Fruit fly (Drosophila melanogaster) whole organism, embryonic: ENCODE data around the gene ND-B17.2.

Experiments
- Ada2b ChIP-seq: fragments of 200-800 bp; sonication (Bioruptor generic); IDR thresholded peaks from 2 replicates; pipeline ENCODE4 v1.3.6; 2022; ENCODE audit warnings: missing biosample characterization, missing genetic modification characterization
- Adf1 ChIP-seq: fragments of 200-800 bp; sonication (Bioruptor generic); IDR thresholded peaks from 2 replicates; pipeline ENCODE4 v1.3.6; 2022; ENCODE audit warnings: missing biosample characterization, missing genetic modification characterization
- Atf6 ChIP-seq: fragments of 200-800 bp; sonication (Bioruptor generic); IDR thresholded peaks from 2 replicates; pipeline ENCODE4 v1.3.6; 2022; ENCODE audit warnings: missing biosample characterization, missing genetic modification characterization
- CG10147 ChIP-seq: fragments of 200-800 bp; sonication (Bioruptor generic); optimal IDR thresholded peaks from 2 replicates; lab custom pipeline; 2019; ENCODE audit warnings: missing biosample characterization, mild to moderate bottlenecking, missing genetic modification characterization, moderate library complexity
- CG1024 ChIP-seq: fragments of 200-800 bp; sonication (Bioruptor generic); IDR thresholded peaks from 2 replicates; pipeline ENCODE4 v1.3.6; 2022; ENCODE audit warnings: missing biosample characterization, missing genetic modification characterization
- CG11398 ChIP-seq: fragments of 200-800 bp; sonication (Bioruptor generic); optimal IDR thresholded peaks from 2 replicates; lab custom pipeline; 2016; ENCODE audit warnings: missing biosample characterization, missing genetic modification characterization
- CG12071 ChIP-seq: fragments of 200-800 bp; sonication (Bioruptor generic); optimal IDR thresholded peaks from 3 replicates; lab custom pipeline; 2018; ENCODE audit warnings: missing biosample characterization, mild to moderate bottlenecking, missing genetic modification characterization
- CG12236 ChIP-seq: fragments of 200-800 bp; sonication (Bioruptor generic); optimal IDR thresholded peaks from 2 replicates; lab custom pipeline; 2016; ENCODE audit warnings: missing biosample characterization, missing genetic modification characterization
- CG13123 ChIP-seq: fragments of 200-800 bp; sonication (Bioruptor generic); optimal IDR thresholded peaks from 2 replicates; lab custom pipeline; 2016; ENCODE audit warnings: missing biosample characterization, missing genetic modification characterization
- CG13424 ChIP-seq: fragments of 200-800 bp; sonication (Bioruptor generic); optimal IDR thresholded peaks from 2 replicates; lab custom pipeline; 2019; ENCODE audit warnings: missing biosample characterization, mild to moderate bottlenecking, missing genetic modification characterization, moderate library complexity
- CG13894 ChIP-seq: fragments of 200-800 bp; sonication (Bioruptor generic); optimal IDR thresholded peaks from 3 replicates; lab custom pipeline; 2018; ENCODE audit warnings: missing biosample characterization, mild to moderate bottlenecking, missing genetic modification characterization, moderate library complexity
- CG14860 ChIP-seq: fragments of 200-800 bp; sonication (Bioruptor generic); IDR thresholded peaks from 3 replicates; pipeline ENCODE4 v1.3.6; 2022; ENCODE audit warnings: missing biosample characterization, missing genetic modification characterization; ENCODE audit not compliant: partially characterized antibody
- CG14965 ChIP-seq: fragments of 200-800 bp; sonication (Bioruptor generic); optimal IDR thresholded peaks from 2 replicates; lab custom pipeline; 2016; ENCODE audit warnings: missing biosample characterization, missing genetic modification characterization, borderline replicate concordance
- CG1529 ChIP-seq: fragments of 200-800 bp; sonication (Bioruptor generic); optimal IDR thresholded peaks from 3 replicates; lab custom pipeline; 2018; ENCODE audit warnings: missing biosample characterization, missing genetic modification characterization
- CG31441 ChIP-seq: fragments of 200-800 bp; sonication (Bioruptor generic); IDR thresholded peaks from 2 replicates; pipeline ENCODE4 v1.3.6; 2022; ENCODE audit warnings: missing biosample characterization, missing genetic modification characterization
- CG32772 ChIP-seq: fragments of 200-800 bp; sonication (Bioruptor generic); IDR thresholded peaks from 2 replicates; pipeline ENCODE4 v1.3.6; 2022; ENCODE audit warnings: missing biosample characterization, missing genetic modification characterization
- CG33213 ChIP-seq: fragments of 200-800 bp; sonication (Bioruptor generic); optimal IDR thresholded peaks from 3 replicates; lab custom pipeline; 2016; ENCODE audit warnings: missing biosample characterization, missing genetic modification characterization
- CG34422 ChIP-seq: fragments of 200-800 bp; sonication (Bioruptor generic); IDR thresholded peaks from 3 replicates; pipeline ENCODE4 v1.3.6; 2022; ENCODE audit warnings: missing biosample characterization, missing genetic modification characterization
- CG4282 ChIP-seq: fragments of 200-800 bp; sonication (Bioruptor generic); optimal IDR thresholded peaks from 2 replicates; lab custom pipeline; 2016; ENCODE audit warnings: missing biosample characterization, missing genetic modification characterization
- CG43689 ChIP-seq: fragments of 200-800 bp; sonication (Bioruptor generic); IDR thresholded peaks from 2 replicates; pipeline ENCODE4 v1.3.6; 2022; ENCODE audit warnings: missing biosample characterization, missing genetic modification characterization
- CG4707 ChIP-seq: fragments of 200-800 bp; sonication (Bioruptor generic); optimal IDR thresholded peaks from 2 replicates; lab custom pipeline; 2018; ENCODE audit warnings: missing biosample characterization, mild to moderate bottlenecking, missing genetic modification characterization, moderate library complexity
- CG4730 ChIP-seq: fragments of 200-800 bp; sonication (Bioruptor generic); IDR thresholded peaks from 2 replicates; pipeline ENCODE4 v1.3.6; 2022; ENCODE audit warnings: missing biosample characterization, missing genetic modification characterization
- CG7271 ChIP-seq: fragments of 200-800 bp; sonication (Bioruptor generic); optimal IDR thresholded peaks from 2 replicates; lab custom pipeline; 2018; ENCODE audit warnings: missing biosample characterization, mild to moderate bottlenecking, missing genetic modification characterization, moderate library complexity
- CG7786 ChIP-seq: fragments of 200-800 bp; sonication (Bioruptor generic); optimal IDR thresholded peaks from 2 replicates; lab custom pipeline; 2016; ENCODE audit warnings: missing biosample characterization, missing genetic modification characterization
- CG8388 ChIP-seq: fragments of 200-800 bp; sonication (Bioruptor generic); optimal IDR thresholded peaks from 2 replicates; lab custom pipeline; 2019; ENCODE audit warnings: missing biosample characterization, mild to moderate bottlenecking, missing genetic modification characterization, moderate library complexity
- CG9609 ChIP-seq: fragments of 200-800 bp; sonication (Bioruptor generic); optimal IDR thresholded peaks from 3 replicates; lab custom pipeline; 2016; ENCODE audit warnings: missing biosample characterization, missing genetic modification characterization
- Dek ChIP-seq: fragments of 200-800 bp; sonication (Bioruptor generic); optimal IDR thresholded peaks from 3 replicates; lab custom pipeline; 2019; ENCODE audit warnings: missing biosample characterization, mild to moderate bottlenecking, missing genetic modification characterization, moderate library complexity
- Hand ChIP-seq: fragments of 200-800 bp; sonication (Bioruptor generic); optimal IDR thresholded peaks from 2 replicates; lab custom pipeline; 2017; ENCODE audit warnings: mild to moderate bottlenecking, missing biosample characterization, missing genetic modification reagents, missing genetic modification characterization
- Hr39 ChIP-seq: fragments of >200 bp; optimal IDR thresholded peaks from 2 replicates; lab custom pipeline; 2017
- Hsf ChIP-seq: fragments of 200-800 bp; sonication (Bioruptor generic); optimal IDR thresholded peaks from 3 replicates; lab custom pipeline; 2016; ENCODE audit warnings: missing biosample characterization, missing genetic modification characterization
- MBD-R2 ChIP-seq: fragments of 200-800 bp; sonication (Bioruptor generic); IDR thresholded peaks from 2 replicates; pipeline ENCODE4 v1.3.6; 2022; ENCODE audit warnings: missing biosample characterization, missing genetic modification characterization
- Max ChIP-seq: fragments of 200-800 bp; sonication (Bioruptor generic); optimal IDR thresholded peaks from 2 replicates; lab custom pipeline; 2016; ENCODE audit warnings: missing biosample characterization, mild to moderate bottlenecking, missing genetic modification characterization
- Oaz ChIP-seq: fragments of 200-800 bp; sonication (Bioruptor generic); IDR thresholded peaks from 2 replicates; pipeline ENCODE4 v1.3.6; 2022; ENCODE audit warnings: missing biosample characterization, missing genetic modification characterization
- Sin3A ChIP-seq: fragments of >200 bp; optimal IDR thresholded peaks from 2 replicates; lab custom pipeline; 2018
- Sox102F ChIP-seq: fragments of 200-800 bp; sonication (Bioruptor generic); optimal IDR thresholded peaks from 2 replicates; lab custom pipeline; 2018; ENCODE audit warnings: missing biosample characterization, mild to moderate bottlenecking, missing genetic modification characterization, moderate library complexity
- Usf ChIP-seq: fragments of 200-800 bp; sonication (Bioruptor generic); optimal IDR thresholded peaks from 2 replicates; lab custom pipeline; 2017; ENCODE audit warnings: missing genotype, missing biosample characterization, missing genetic modification characterization
- Vsx1 ChIP-seq: fragments of 200-800 bp; sonication (Bioruptor generic); optimal IDR thresholded peaks from 2 replicates; lab custom pipeline; 2017; ENCODE audit warnings: missing biosample characterization, mild to moderate bottlenecking, missing genetic modification characterization, missing genetic modification reagents
- az2 ChIP-seq: fragments of 200-800 bp; sonication (Bioruptor generic); optimal IDR thresholded peaks from 3 replicates; lab custom pipeline; 2016; ENCODE audit warnings: missing biosample characterization, missing genetic modification characterization
- chif ChIP-seq, 2 experiments: fragments of 200-800 bp; sonication (Bioruptor generic); optimal IDR thresholded peaks; 3 replicates each; lab custom pipeline; 2016; ENCODE audit warnings: missing biosample characterization in 2 of 2, missing genetic modification characterization in 2 of 2
- ci ChIP-seq: fragments of 200-800 bp; sonication (Bioruptor generic); IDR thresholded peaks from 3 replicates; pipeline ENCODE4 v1.3.6; 2022; ENCODE audit warnings: missing biosample characterization, missing genetic modification characterization
- emc ChIP-seq: fragments of 200-800 bp; sonication (Bioruptor generic); optimal IDR thresholded peaks from 2 replicates; lab custom pipeline; 2016; ENCODE audit warnings: missing biosample characterization, missing genetic modification characterization
- gsb ChIP-seq: fragments of 200-800 bp; sonication (Bioruptor generic); IDR thresholded peaks from 2 replicates; pipeline ENCODE4 v1.3.6; 2022; ENCODE audit warnings: missing biosample characterization, missing genetic modification characterization
- gt ChIP-seq: fragments of 200-800 bp; sonication (Bioruptor generic); IDR thresholded peaks from 2 replicates; pipeline ENCODE4 v1.3.6; 2022; ENCODE audit warnings: missing biosample characterization, missing genetic modification characterization
- lmd ChIP-seq: fragments of 200-800 bp; sonication (Bioruptor generic); IDR thresholded peaks from 2 replicates; pipeline ENCODE4 v1.3.6; 2022; ENCODE audit warnings: missing biosample characterization, missing genetic modification characterization
- maf-S ChIP-seq: fragments of 200-800 bp; sonication (Bioruptor generic); optimal IDR thresholded peaks from 2 replicates; lab custom pipeline; 2016; ENCODE audit warnings: missing biosample characterization, missing genetic modification characterization
- pb ChIP-seq: fragments of 200-800 bp; sonication (Bioruptor generic); optimal IDR thresholded peaks from 3 replicates; lab custom pipeline; 2016; ENCODE audit warnings: missing biosample characterization, missing genetic modification characterization
- ranshi ChIP-seq: fragments of 200-800 bp; sonication (Bioruptor generic); IDR thresholded peaks from 2 replicates; pipeline ENCODE4 v1.3.6; 2022; ENCODE audit warnings: missing biosample characterization, missing genetic modification characterization
- repo ChIP-seq: fragments of 200-800 bp; sonication (Bioruptor generic); optimal IDR thresholded peaks from 2 replicates; lab custom pipeline; 2016; ENCODE audit warnings: missing biosample characterization, missing genetic modification characterization
- run ChIP-seq: fragments of 200-800 bp; sonication (Bioruptor generic); optimal IDR thresholded peaks from 3 replicates; lab custom pipeline; 2018; ENCODE audit warnings: missing biosample characterization, mild to moderate bottlenecking, missing genetic modification characterization
- sd ChIP-seq: fragments of 200-800 bp; sonication (Bioruptor generic); optimal IDR thresholded peaks from 3 replicates; lab custom pipeline; 2018; ENCODE audit warnings: missing biosample characterization, mild to moderate bottlenecking, missing genetic modification characterization, moderate library complexity
- so ChIP-seq: fragments of 200-800 bp; sonication (Bioruptor generic); IDR thresholded peaks from 3 replicates; pipeline ENCODE4 v1.3.6; 2022; ENCODE audit warnings: missing biosample characterization, missing genetic modification characterization
- vfl ChIP-seq: fragments of 200-800 bp; sonication (Bioruptor generic); optimal IDR thresholded peaks from 2 replicates; lab custom pipeline; 2016; ENCODE audit warnings: missing biosample characterization, missing genetic modification characterization
- zf30C ChIP-seq: fragments of 200-800 bp; sonication (Bioruptor generic); optimal IDR thresholded peaks from 3 replicates; lab custom pipeline; 2018; ENCODE audit warnings: missing biosample characterization, mild to moderate bottlenecking, missing genetic modification characterization
- zfh1 ChIP-seq: fragments of 200-800 bp; sonication (Bioruptor generic); IDR thresholded peaks from 3 replicates; pipeline ENCODE4 v1.3.6; 2022; ENCODE audit warnings: missing biosample characterization, missing genetic modification characterization

The ND-B17.2 gene

dm6 chr2L:2542491-2542890, 37.5 kb downstream of the ND-B17.2 start (continued):
- TF ChIP-seq Ada2b (GFP tag; lab: Robert Waterston, UW), result 0 out of 2 replicates have a peak, but pooled peaks have one; percentile 34
- TF ChIP-seq ranshi (GFP tag; lab: Robert Waterston, UW), result no peak
- no peak for TF ChIP-seq CG7271 (tag; lab: Kevin White, UChicago)
- no peak for TF ChIP-seq az2 (GFP tag; lab: Kevin White, UChicago)
- TF ChIP-seq CG14860 (GFP tag; lab: Robert Waterston, UW), result no peak
- TF ChIP-seq chif (GFP tag; optimal IDR thresholded peaks at IDR 0.05; lab: Kevin White, UChicago), result no peak
- no peak for TF ChIP-seq CG4707 (GFP tag; lab: Kevin White, UChicago)
- TF ChIP-seq CG12071, result no peak
- peak; percentile 7 for TF ChIP-seq Hand (GFP tag; lab: Kevin White, UChicago)
- TF ChIP-seq gsb, result no peak
- TF ChIP-seq Usf (GFP tag; lab: Kevin White, UChicago), result no peak
- peak; percentile 39; the same call in 1 of the 2 replicates for TF ChIP-seq lmd (GFP tag; lab: Robert Waterston, UW)
- TF ChIP-seq CG8388 (GFP tag; lab: Kevin White, UChicago), result no peak
- TF ChIP-seq MBD-R2 (GFP tag; lab: Robert Waterston, UW), result no peak
- TF ChIP-seq CG4730 (GFP tag; lab: Robert Waterston, UW), result no peak
- no peak for TF ChIP-seq CG13123 (GFP tag; lab: Kevin White, UChicago)
- no peak for TF ChIP-seq sd (tag; lab: Kevin White, UChicago)
- no peak for TF ChIP-seq CG7786 (GFP tag; lab: Kevin White, UChicago)
- peak; percentile 7 for TF ChIP-seq CG10147 (GFP tag; lab: Kevin White, UChicago)
- peak; percentile 24 for TF ChIP-seq Sox102F
- peak; percentile 26 for TF ChIP-seq CG13424 (tag; lab: Kevin White, UChicago)
- no peak for TF ChIP-seq so (GFP tag; lab: Robert Waterston, UW)
- TF ChIP-seq gt, result no peak
- TF ChIP-seq Hsf (GFP tag; lab: Kevin White, UChicago), result no peak
- TF ChIP-seq CG33213 (GFP tag; lab: Kevin White, UChicago), result no peak
- no peak for TF ChIP-seq vfl
- TF ChIP-seq Sin3A (lab: Kevin White, UChicago), result no peak
- no peak for TF ChIP-seq Adf1
- no peak for TF ChIP-seq CG11398 (GFP tag; lab: Kevin White, UChicago)
- TF ChIP-seq CG31441 (GFP tag; lab: Robert Waterston, UW), result 0 out of 2 replicates have a peak, but pooled peaks have one; percentile 24
- no peak for TF ChIP-seq CG9609 (GFP tag; lab: Kevin White, UChicago)
- no peak for TF ChIP-seq Dek (tag; lab: Kevin White, UChicago)
- no peak for TF ChIP-seq run
- TF ChIP-seq CG4282 (GFP tag; lab: Kevin White, UChicago), result no peak
- no peak for TF ChIP-seq emc (GFP tag; lab: Kevin White, UChicago)
- TF ChIP-seq Hr39 (lab: Kevin White, UChicago), result no peak
- TF ChIP-seq CG14965 (GFP tag; lab: Kevin White, UChicago), result no peak
- no peak for TF ChIP-seq CG32772 (GFP tag; lab: Robert Waterston, UW)
- no peak for TF ChIP-seq CG1529 (GFP tag; lab: Kevin White, UChicago)
- TF ChIP-seq pb, result no peak
- TF ChIP-seq ci (GFP tag; lab: Robert Waterston, UW), result no peak
- TF ChIP-seq CG34422 (GFP tag; lab: Robert Waterston, UW), result 0 out of 3 replicates have a peak, but pooled peaks have one; percentile 15
- TF ChIP-seq CG12236, result no peak
- no peak for TF ChIP-seq Vsx1 (GFP tag; lab: Kevin White, UChicago)
- TF ChIP-seq maf-S (GFP tag; lab: Kevin White, UChicago), result no peak
- no peak for TF ChIP-seq Max (GFP tag; lab: Kevin White, UChicago)
- no peak for TF ChIP-seq repo
- peak; percentile 12 for TF ChIP-seq CG13894 (tag; lab: Kevin White, UChicago)
- no peak for TF ChIP-seq Atf6 (GFP tag; lab: Robert Waterston, UW)
- no peak for TF ChIP-seq CG43689 (GFP tag; lab: Robert Waterston, UW)
- TF ChIP-seq zfh1 (GFP tag; lab: Robert Waterston, UW), result no peak
- no peak for TF ChIP-seq zf30C (GFP tag; lab: Kevin White, UChicago)
- TF ChIP-seq Oaz, result no peak
- no peak for TF ChIP-seq CG1024 (GFP tag; lab: Robert Waterston, UW)
